Fruit fly (Drosophila melanogaster) whole organism, embryonic: ENCODE results near the gene CG6340.

ENCODE experiments used
- CG1233 ChIP-seq: fragments of 200-800 bp; sonication (Bioruptor generic); optimal IDR thresholded peaks from 4 replicates; lab custom pipeline; 2018; ENCODE audit warnings: missing biosample characterization, mild to moderate bottlenecking, missing genetic modification characterization
- CG13624 ChIP-seq: fragments of 200-800 bp; sonication (Bioruptor generic); optimal IDR thresholded peaks from 2 replicates; lab custom pipeline; 2016; ENCODE audit warnings: missing biosample characterization, missing genetic modification characterization
- CG13894 ChIP-seq: fragments of 200-800 bp; sonication (Bioruptor generic); optimal IDR thresholded peaks from 3 replicates; lab custom pipeline; 2018; ENCODE audit warnings: missing biosample characterization, mild to moderate bottlenecking, missing genetic modification characterization, moderate library complexity
- CG2889 ChIP-seq: fragments of 200-800 bp; sonication (Bioruptor generic); IDR thresholded peaks from 3 replicates; pipeline ENCODE4 v1.3.6; 2022; ENCODE audit warnings: missing biosample characterization, missing genetic modification characterization
- CG31224 ChIP-seq: fragments of 200-800 bp; sonication (Bioruptor generic); IDR thresholded peaks from 2 replicates; pipeline ENCODE4 v1.3.6; 2022; ENCODE audit warnings: missing biosample characterization, missing genetic modification characterization
- CG31441 ChIP-seq: fragments of 200-800 bp; sonication (Bioruptor generic); IDR thresholded peaks from 2 replicates; pipeline ENCODE4 v1.3.6; 2022; ENCODE audit warnings: missing biosample characterization, missing genetic modification characterization
- CG33557 ChIP-seq: fragments of 200-800 bp; sonication (Bioruptor generic); optimal IDR thresholded peaks from 2 replicates; lab custom pipeline; 2019; ENCODE audit warnings: missing biosample characterization, mild to moderate bottlenecking, missing genetic modification characterization, moderate library complexity
- CG34376 ChIP-seq: fragments of 200-800 bp; sonication (Bioruptor generic); optimal IDR thresholded peaks from 2 replicates; lab custom pipeline; 2018; ENCODE audit warnings: missing biosample characterization, mild to moderate bottlenecking, missing genetic modification characterization
- CG8089 ChIP-seq: fragments of 200-800 bp; sonication (Bioruptor generic); optimal IDR thresholded peaks from 3 replicates; lab custom pipeline; 2016; ENCODE audit warnings: missing biosample characterization, missing genetic modification characterization
- CG8924 ChIP-seq: fragments of 200-800 bp; optimal IDR thresholded peaks from 3 replicates; lab custom pipeline; 2019; ENCODE audit warnings: missing biosample characterization, mild to moderate bottlenecking, missing genetic modification characterization, moderate library complexity
- CG9727 ChIP-seq: fragments of 200-800 bp; sonication (Bioruptor generic); optimal IDR thresholded peaks from 3 replicates; lab custom pipeline; 2017; ENCODE audit warnings: missing biosample characterization, mild to moderate bottlenecking, missing genetic modification characterization
- Ets65A ChIP-seq: fragments of 200-800 bp; sonication (Bioruptor generic); peaks from one replicate; lab custom pipeline; 2016; ENCODE audit warnings: missing biosample characterization, missing genetic modification characterization
- HLH4C ChIP-seq: fragments of 200-800 bp; sonication (Bioruptor generic); IDR thresholded peaks from 3 replicates; pipeline ENCODE4 v1.3.6; 2022; ENCODE audit warnings: missing biosample characterization, missing genetic modification characterization; ENCODE audit not compliant: partially characterized antibody
- HLHmδ ChIP-seq: fragments of 200-800 bp; sonication (Bioruptor generic); optimal IDR thresholded peaks from 2 replicates; lab custom pipeline; 2018; ENCODE audit warnings: missing biosample characterization, mild to moderate bottlenecking, missing genetic modification characterization, moderate library complexity
- Mad ChIP-seq: fragments of 200-800 bp; sonication (Bioruptor generic); optimal IDR thresholded peaks from 2 replicates; lab custom pipeline; 2016; ENCODE audit warnings: missing biosample characterization, missing genetic modification characterization
- Pdp1 ChIP-seq, 2 experiments: fragments of 200-800 bp; sonication (Bioruptor generic); optimal IDR thresholded peaks; 3 replicates each; lab custom pipeline; 2016; ENCODE audit warnings: missing biosample characterization in 2 of 2, missing genetic modification characterization in 2 of 2, mild to moderate bottlenecking in 1 of 2, moderate library complexity in 1 of 2
- Tbp ChIP-seq: fragments of >200 bp; optimal IDR thresholded peaks from 2 replicates; lab custom pipeline; 2018; ENCODE audit warnings: missing biosample characterization, missing genetic modification characterization
- Vsx1 ChIP-seq: fragments of 200-800 bp; sonication (Bioruptor generic); optimal IDR thresholded peaks from 2 replicates; lab custom pipeline; 2017; ENCODE audit warnings: missing biosample characterization, mild to moderate bottlenecking, missing genetic modification characterization, missing genetic modification reagents
- abd-A ChIP-seq: fragments of 200-800 bp; sonication (Bioruptor generic); optimal IDR thresholded peaks from 3 replicates; lab custom pipeline; 2019; ENCODE audit warnings: missing biosample characterization, mild to moderate bottlenecking, missing genetic modification characterization, moderate library complexity
- ac ChIP-seq: fragments of 200-800 bp; sonication (Bioruptor generic); optimal IDR thresholded peaks from 3 replicates; lab custom pipeline; 2017; ENCODE audit warnings: missing biosample characterization, mild to moderate bottlenecking, missing genetic modification characterization
- ap ChIP-seq: fragments of 200-800 bp; sonication (Bioruptor generic); IDR thresholded peaks from 2 replicates; pipeline ENCODE4 v1.3.6; 2022; ENCODE audit warnings: missing biosample characterization, missing genetic modification characterization
- cwo ChIP-seq: fragments of 200-800 bp; sonication (Bioruptor generic); optimal IDR thresholded peaks from 3 replicates; lab custom pipeline; 2017; ENCODE audit warnings: missing biosample characterization, missing genetic modification characterization, mild to moderate bottlenecking, moderate library complexity, missing genetic modification reagents
- dm ChIP-seq: fragments of 200-800 bp; sonication (Bioruptor generic); optimal IDR thresholded peaks from 3 replicates; lab custom pipeline; 2016; ENCODE audit warnings: missing biosample characterization, missing genetic modification characterization
- exex ChIP-seq: fragments of 200-800 bp; sonication (Bioruptor generic); optimal IDR thresholded peaks from 4 replicates; lab custom pipeline; 2018; ENCODE audit warnings: missing biosample characterization, mild to moderate bottlenecking, missing genetic modification characterization, moderate library complexity
- gcm2 ChIP-seq: fragments of 200-800 bp; sonication (Bioruptor generic); optimal IDR thresholded peaks from 2 replicates; lab custom pipeline; 2016; ENCODE audit warnings: missing biosample characterization, missing genetic modification characterization
- gem ChIP-seq: fragments of 200-800 bp; sonication (Bioruptor generic); optimal IDR thresholded peaks from 2 replicates; lab custom pipeline; 2019; ENCODE audit warnings: missing biosample characterization, mild to moderate bottlenecking, missing genetic modification characterization, moderate library complexity
- grn ChIP-seq: fragments of 200-800 bp; sonication (Bioruptor generic); optimal IDR thresholded peaks from 3 replicates; lab custom pipeline; 2017; ENCODE audit warnings: missing biosample characterization, missing genetic modification characterization
- gt ChIP-seq: fragments of 200-800 bp; sonication (Bioruptor generic); IDR thresholded peaks from 2 replicates; pipeline ENCODE4 v1.3.6; 2022; ENCODE audit warnings: missing biosample characterization, missing genetic modification characterization
- lab ChIP-seq: fragments of 200-800 bp; sonication (Bioruptor generic); optimal IDR thresholded peaks from 3 replicates; lab custom pipeline; 2017; ENCODE audit warnings: missing biosample characterization, missing genetic modification characterization, mild to moderate bottlenecking, moderate library complexity, missing genetic modification reagents
- lmd ChIP-seq: fragments of 200-800 bp; sonication (Bioruptor generic); IDR thresholded peaks from 2 replicates; pipeline ENCODE4 v1.3.6; 2022; ENCODE audit warnings: missing biosample characterization, missing genetic modification characterization
- mirr ChIP-seq: fragments of 200-800 bp; sonication (Bioruptor generic); optimal IDR thresholded peaks from 3 replicates; lab custom pipeline; 2018; ENCODE audit warnings: missing biosample characterization, mild to moderate bottlenecking, missing genetic modification characterization
- oc ChIP-seq: fragments of 200-800 bp; sonication (Bioruptor generic); optimal IDR thresholded peaks from 2 replicates; lab custom pipeline; 2018; ENCODE audit warnings: missing biosample characterization, mild to moderate bottlenecking, missing genetic modification characterization, moderate library complexity
- pita ChIP-seq: fragments of 200-800 bp; sonication (Bioruptor generic); optimal IDR thresholded peaks from 2 replicates; lab custom pipeline; 2017; ENCODE audit warnings: missing biosample characterization, mild to moderate bottlenecking, missing genetic modification characterization
- rib ChIP-seq: fragments of 200-800 bp; sonication (Bioruptor generic); IDR thresholded peaks from 2 replicates; pipeline ENCODE4 v1.3.6; 2022; ENCODE audit warnings: missing biosample characterization, missing genetic modification characterization
- sd ChIP-seq: fragments of 200-800 bp; sonication (Bioruptor generic); optimal IDR thresholded peaks from 3 replicates; lab custom pipeline; 2018; ENCODE audit warnings: missing biosample characterization, mild to moderate bottlenecking, missing genetic modification characterization, moderate library complexity
- sens ChIP-seq: fragments of 200-800 bp; sonication (Bioruptor generic); peaks from one replicate; lab custom pipeline; 2016; ENCODE audit warnings: missing biosample characterization, missing genetic modification characterization
- sug ChIP-seq: fragments of 200-800 bp; optimal IDR thresholded peaks from 2 replicates; lab custom pipeline; 2019; ENCODE audit warnings: missing biosample characterization, mild to moderate bottlenecking, missing genetic modification characterization, moderate library complexity
- zen ChIP-seq: fragments of 200-800 bp; sonication (Bioruptor generic); optimal IDR thresholded peaks from 3 replicates; lab custom pipeline; 2018; ENCODE audit warnings: missing biosample characterization, mild to moderate bottlenecking, missing genetic modification characterization, moderate library complexity
- zfh2 ChIP-seq: fragments of 200-800 bp; sonication (Bioruptor generic); optimal IDR thresholded peaks from 2 replicates; lab custom pipeline; 2016; ENCODE audit warnings: missing biosample characterization, missing genetic modification characterization

Gene CG6340

dm6 chrX:15498791-15499190 lies 16.6 kb downstream of the CG6340 start (continued):
- TF ChIP-seq gem (tag; lab: Kevin White, UChicago) (peak; percentile 4), lmd (GFP tag; lab: Robert Waterston, UW) (no peak), oc (no peak), CG13624 (GFP tag; lab: Kevin White, UChicago) (no peak), CG9727 (GFP tag; lab: Kevin White, UChicago) (peak; percentile 44), dm (GFP tag; lab: Kevin White, UChicago) (peak; percentile 6), gcm2 (GFP tag; lab: Kevin White, UChicago) (no peak), CG1233 (GFP tag; lab: Kevin White, UChicago) (peak; percentile 30), CG8924 (tag; lab: Kevin White, UChicago) (peak; percentile 6), gt (no peak), CG2889 (no peak), CG31441 (GFP tag; lab: Robert Waterston, UW) (0 out of 2 replicates have a peak, but pooled peaks have one; percentile 17), zen (tag; lab: Kevin White, UChicago) (peak; percentile 3), abd-A (no peak), pita (GFP tag; lab: Kevin White, UChicago) (no peak), CG33557 (GFP tag; lab: Kevin White, UChicago) (peak; percentile 61), rib (GFP tag; lab: Robert Waterston, UW) (no peak), HLHmδ (GFP tag; lab: Kevin White, UChicago) (peak; percentile 75), HLH4C (GFP tag; lab: Robert Waterston, UW) (no peak), ac (GFP tag; lab: Kevin White, UChicago) (peak; percentile 21), Pdp1 (GFP tag; optimal IDR thresholded peaks at IDR 0.05; lab: Kevin White, UChicago) (peak in 1 of 2 experiments; percentile 15), mirr (GFP tag; lab: Kevin White, UChicago) (no peak), CG8089 (GFP tag; lab: Kevin White, UChicago) (peak; percentile 19)

- TF ChIP-seq exex (tag; lab: Kevin White, UChicago): peak; percentile 94
- no peak for TF ChIP-seq Tbp (GFP tag; lab: Kevin White, UChicago)
- TF ChIP-seq Ets65A (GFP tag; lab: Kevin White, UChicago): peak; percentile 16
- TF ChIP-seq Mad: no peak
- TF ChIP-seq sug (tag; lab: Kevin White, UChicago): peak; percentile 30
- TF ChIP-seq CG31224: no peak
- peak; percentile 16 for TF ChIP-seq lab (GFP tag; lab: Kevin White, UChicago)
- peak; percentile 24 for TF ChIP-seq CG34376 (GFP tag; lab: Kevin White, UChicago)
- TF ChIP-seq sd (tag; lab: Kevin White, UChicago): peak; percentile 93
- peak; percentile 19 for TF ChIP-seq Vsx1 (GFP tag; lab: Kevin White, UChicago)
- peak; percentile 52 for TF ChIP-seq mirr (GFP tag; lab: Kevin White, UChicago)
- no peak for TF ChIP-seq ap (GFP tag; lab: Robert Waterston, UW)
- TF ChIP-seq CG13894 (tag; lab: Kevin White, UChicago): no peak
- TF ChIP-seq Pdp1 (GFP tag; optimal IDR thresholded peaks at IDR 0.05; lab: Kevin White, UChicago): peak in 1 of 2 experiments; percentile 5
- no peak for TF ChIP-seq zfh2 (GFP tag; lab: Kevin White, UChicago)
- TF ChIP-seq sens (GFP tag; lab: Kevin White, UChicago): peak; percentile 17
- TF ChIP-seq cwo (GFP tag; lab: Kevin White, UChicago): peak; percentile 40
- peak; percentile 76 for TF ChIP-seq grn (GFP tag; lab: Kevin White, UChicago)
- TF ChIP-seq, all 482 proteins: peak for 12
Observed at dm6 chrX:15499996-15500904, 18.1 kb downstream of the CG6340 start.
